Fruit fly (Drosophila melanogaster) whole organism, embryonic: Measurements from ENCODE around the gene gw.

Source experiments
- B-H2 ChIP-seq: fragments of 200-800 bp; sonication (Bioruptor generic); optimal IDR thresholded peaks from 2 replicates; lab custom pipeline; 2018; ENCODE audit warnings: missing biosample characterization, mild to moderate bottlenecking, missing genetic modification characterization
- Bteb2 ChIP-seq: fragments of 200-800 bp; sonication (Bioruptor generic); optimal IDR thresholded peaks from 2 replicates; lab custom pipeline; 2016; ENCODE audit warnings: missing biosample characterization, missing genetic modification characterization
- CG10267 ChIP-seq: fragments of 200-800 bp; sonication (Bioruptor generic); optimal IDR thresholded peaks from 2 replicates; lab custom pipeline; 2018; ENCODE audit warnings: missing biosample characterization, mild to moderate bottlenecking, missing genetic modification characterization, moderate library complexity
- CG10959 ChIP-seq: fragments of 200-800 bp; sonication (Bioruptor generic); IDR thresholded peaks from 2 replicates; pipeline ENCODE4 v1.3.6; 2022; ENCODE audit warnings: missing biosample characterization, missing genetic modification characterization
- CG1233 ChIP-seq: fragments of 200-800 bp; sonication (Bioruptor generic); optimal IDR thresholded peaks from 4 replicates; lab custom pipeline; 2018; ENCODE audit warnings: missing biosample characterization, mild to moderate bottlenecking, missing genetic modification characterization
- CG12659 ChIP-seq: fragments of 200-800 bp; sonication (Bioruptor generic); optimal IDR thresholded peaks from 3 replicates; lab custom pipeline; 2017; ENCODE audit warnings: mild to moderate bottlenecking, missing biosample characterization, missing genetic modification reagents, missing genetic modification characterization
- CG15514 ChIP-seq: fragments of 200-800 bp; sonication (Bioruptor generic); optimal IDR thresholded peaks from 3 replicates; lab custom pipeline; 2017; ENCODE audit warnings: missing biosample characterization, missing genetic modification characterization, mild to moderate bottlenecking, moderate library complexity, missing genetic modification reagents
- CG17612 ChIP-seq: fragments of 200-800 bp; sonication (Bioruptor generic); IDR thresholded peaks from 2 replicates; pipeline ENCODE4 v1.3.6; 2022; ENCODE audit warnings: missing biosample characterization, missing genetic modification characterization
- CG18599 ChIP-seq: fragments of 200-800 bp; sonication (Bioruptor generic); optimal IDR thresholded peaks from 3 replicates; lab custom pipeline; 2017; ENCODE audit warnings: missing biosample characterization, missing genetic modification characterization, mild to moderate bottlenecking, moderate library complexity, missing genetic modification reagents
- CG31441 ChIP-seq: fragments of 200-800 bp; sonication (Bioruptor generic); IDR thresholded peaks from 2 replicates; pipeline ENCODE4 v1.3.6; 2022; ENCODE audit warnings: missing biosample characterization, missing genetic modification characterization
- CG32772 ChIP-seq: fragments of 200-800 bp; sonication (Bioruptor generic); IDR thresholded peaks from 2 replicates; pipeline ENCODE4 v1.3.6; 2022; ENCODE audit warnings: missing biosample characterization, missing genetic modification characterization
- CG4360 ChIP-seq: fragments of 200-800 bp; sonication (Bioruptor generic); IDR thresholded peaks from 2 replicates; pipeline ENCODE4 v1.3.6; 2022; ENCODE audit warnings: missing biosample characterization, missing genetic modification characterization
- CG4707 ChIP-seq: fragments of 200-800 bp; sonication (Bioruptor generic); optimal IDR thresholded peaks from 2 replicates; lab custom pipeline; 2018; ENCODE audit warnings: missing biosample characterization, mild to moderate bottlenecking, missing genetic modification characterization, moderate library complexity
- CG6254 ChIP-seq: fragments of 200-800 bp; sonication (Bioruptor generic); optimal IDR thresholded peaks from 3 replicates; lab custom pipeline; 2017; ENCODE audit warnings: mild to moderate bottlenecking, missing biosample characterization, missing genetic modification reagents, missing genetic modification characterization
- CG6683 ChIP-seq: fragments of 200-800 bp; sonication (Bioruptor generic); optimal IDR thresholded peaks from 2 replicates; lab custom pipeline; 2017; ENCODE audit warnings: missing biosample characterization, mild to moderate bottlenecking, missing genetic modification characterization, missing genetic modification reagents
- CG6765 ChIP-seq: fragments of 200-800 bp; sonication (Bioruptor generic); optimal IDR thresholded peaks from 3 replicates; lab custom pipeline; 2017; ENCODE audit warnings: missing biosample characterization, mild to moderate bottlenecking, missing genetic modification characterization
- CG9609 ChIP-seq: fragments of 200-800 bp; sonication (Bioruptor generic); optimal IDR thresholded peaks from 3 replicates; lab custom pipeline; 2016; ENCODE audit warnings: missing biosample characterization, missing genetic modification characterization
- CG9817 ChIP-seq: fragments of 200-800 bp; sonication (Bioruptor generic); optimal IDR thresholded peaks from 2 replicates; lab custom pipeline; 2018; ENCODE audit warnings: missing biosample characterization, mild to moderate bottlenecking, missing genetic modification characterization, moderate library complexity
- CHES-1-like ChIP-seq: fragments of 200-800 bp; sonication (Bioruptor generic); optimal IDR thresholded peaks from 2 replicates; lab custom pipeline; 2016; ENCODE audit warnings: missing biosample characterization, missing genetic modification characterization
- Camta ChIP-seq: fragments of 200-800 bp; sonication (Bioruptor generic); optimal IDR thresholded peaks from 2 replicates; lab custom pipeline; 2016; ENCODE audit warnings: missing biosample characterization, missing genetic modification characterization
- CrebB ChIP-seq: fragments of 200-800 bp; sonication (Bioruptor generic); optimal IDR thresholded peaks from 3 replicates; lab custom pipeline; 2018; ENCODE audit warnings: missing biosample characterization, mild to moderate bottlenecking, missing genetic modification characterization
- D19B ChIP-seq: fragments of 200-800 bp; sonication (Bioruptor generic); optimal IDR thresholded peaks from 2 replicates; lab custom pipeline; 2017; ENCODE audit warnings: missing biosample characterization, mild to moderate bottlenecking, missing genetic modification characterization
- Dad ChIP-seq: fragments of 200-800 bp; sonication (Bioruptor generic); optimal IDR thresholded peaks from 3 replicates; lab custom pipeline; 2016; ENCODE audit warnings: missing biosample characterization, missing genetic modification characterization
- H2.0 ChIP-seq: fragments of 200-800 bp; sonication (Bioruptor generic); IDR thresholded peaks from 2 replicates; pipeline ENCODE4 v1.3.6; 2022; ENCODE audit warnings: missing biosample characterization, missing genetic modification characterization
- HLH4C ChIP-seq: fragments of 200-800 bp; sonication (Bioruptor generic); IDR thresholded peaks from 3 replicates; pipeline ENCODE4 v1.3.6; 2022; ENCODE audit warnings: missing biosample characterization, missing genetic modification characterization; ENCODE audit not compliant: partially characterized antibody
- HLHmδ ChIP-seq: fragments of 200-800 bp; sonication (Bioruptor generic); optimal IDR thresholded peaks from 2 replicates; lab custom pipeline; 2018; ENCODE audit warnings: missing biosample characterization, mild to moderate bottlenecking, missing genetic modification characterization, moderate library complexity
- Hr3 ChIP-seq: fragments of 200-800 bp; sonication (Bioruptor generic); optimal IDR thresholded peaks from 3 replicates; lab custom pipeline; 2016; ENCODE audit warnings: missing biosample characterization, missing genetic modification characterization
- Kr ChIP-seq: fragments of 200-800 bp; sonication (Bioruptor generic); optimal IDR thresholded peaks from 2 replicates; lab custom pipeline; 2017; ENCODE audit warnings: missing biosample characterization, mild to moderate bottlenecking, missing genetic modification characterization
- Mad ChIP-seq: fragments of 200-800 bp; sonication (Bioruptor generic); optimal IDR thresholded peaks from 2 replicates; lab custom pipeline; 2016; ENCODE audit warnings: missing biosample characterization, missing genetic modification characterization
- crp ChIP-seq, 2 experiments: fragments of 200-800 bp; sonication (Bioruptor generic); optimal IDR thresholded peaks; 2 replicates in 1 of 2; 3 replicates in 1 of 2; lab custom pipeline; 2017; ENCODE audit warnings: missing biosample characterization in 2 of 2, missing genetic modification characterization in 2 of 2, mild to moderate bottlenecking in 1 of 2, moderate library complexity in 1 of 2
- dati ChIP-seq: fragments of 200-800 bp; sonication (Bioruptor generic); IDR thresholded peaks from 2 replicates; pipeline ENCODE4 v1.3.6; 2022; ENCODE audit warnings: missing biosample characterization, missing genetic modification characterization
- dpn ChIP-seq, 2 experiments: fragments of 200-800 bp; sonication (Bioruptor generic); optimal IDR thresholded peaks; 3 replicates each; lab custom pipeline; 2016; ENCODE audit warnings: missing biosample characterization in 2 of 2, missing genetic modification characterization in 2 of 2
- ems ChIP-seq: fragments of 200-800 bp; sonication (Bioruptor generic); optimal IDR thresholded peaks from 3 replicates; lab custom pipeline; 2016; ENCODE audit warnings: missing biosample characterization, missing genetic modification characterization
- knrl ChIP-seq: fragments of 200-800 bp; sonication (Bioruptor generic); IDR thresholded peaks from 3 replicates; pipeline ENCODE4 v1.3.6; 2022; ENCODE audit warnings: missing biosample characterization, missing genetic modification characterization; ENCODE audit not compliant: partially characterized antibody
- lilli ChIP-seq: fragments of 200-800 bp; sonication (Bioruptor generic); optimal IDR thresholded peaks from 3 replicates; lab custom pipeline; 2016; ENCODE audit warnings: missing biosample characterization, missing genetic modification characterization
- nau ChIP-seq: fragments of 200-800 bp; sonication (Bioruptor generic); optimal IDR thresholded peaks from 3 replicates; lab custom pipeline; 2017; ENCODE audit warnings: missing biosample characterization, mild to moderate bottlenecking, missing genetic modification characterization, missing genetic modification reagents
- otp ChIP-seq: fragments of 200-800 bp; sonication (Bioruptor generic); IDR thresholded peaks from 3 replicates; pipeline ENCODE4, ENCODE4 v1.3.6; 2022; ENCODE audit warnings: missing biosample characterization, missing genetic modification characterization
- sd ChIP-seq: fragments of 200-800 bp; sonication (Bioruptor generic); optimal IDR thresholded peaks from 3 replicates; lab custom pipeline; 2018; ENCODE audit warnings: missing biosample characterization, mild to moderate bottlenecking, missing genetic modification characterization, moderate library complexity
- sim ChIP-seq: fragments of 200-800 bp; sonication (Bioruptor generic); IDR thresholded peaks from 2 replicates; pipeline ENCODE4 v1.3.6; 2022; ENCODE audit warnings: missing biosample characterization, missing genetic modification characterization
- sisA ChIP-seq: fragments of 200-800 bp; sonication (Bioruptor generic); IDR thresholded peaks from 2 replicates; pipeline ENCODE4 v1.3.6; 2022; ENCODE audit warnings: missing biosample characterization, missing genetic modification characterization
- sna ChIP-seq: fragments of 200-800 bp; sonication (Bioruptor generic); IDR thresholded peaks from 2 replicates; pipeline ENCODE4 v1.3.6; 2022; ENCODE audit warnings: missing biosample characterization, missing genetic modification characterization; ENCODE audit not compliant: partially characterized antibody
- so ChIP-seq: fragments of 200-800 bp; sonication (Bioruptor generic); IDR thresholded peaks from 3 replicates; pipeline ENCODE4 v1.3.6; 2022; ENCODE audit warnings: missing biosample characterization, missing genetic modification characterization
- tna ChIP-seq: fragments of 200-800 bp; sonication (Bioruptor generic); IDR thresholded peaks from 2 replicates; pipeline ENCODE4 v1.3.6; 2022; ENCODE audit warnings: missing biosample characterization, missing genetic modification characterization; ENCODE audit not compliant: partially characterized antibody
- trh ChIP-seq: fragments of 200-800 bp; sonication (Bioruptor generic); optimal IDR thresholded peaks from 2 replicates; lab custom pipeline; 2016; ENCODE audit warnings: missing biosample characterization, missing genetic modification characterization
- unc-4 ChIP-seq: fragments of 200-800 bp; sonication (Bioruptor generic); IDR thresholded peaks from 2 replicates; pipeline ENCODE4 v1.3.6; 2022; ENCODE audit warnings: missing biosample characterization, missing genetic modification characterization; ENCODE audit not compliant: partially characterized antibody
- vnd ChIP-seq: fragments of 200-800 bp; sonication (Bioruptor generic); IDR thresholded peaks from 3 replicates; pipeline ENCODE4 v1.3.6; 2022; ENCODE audit warnings: missing biosample characterization, missing genetic modification characterization; ENCODE audit not compliant: partially characterized antibody
- yki ChIP-seq: fragments of >200 bp; optimal IDR thresholded peaks from 3 replicates; lab custom pipeline; 2018

Gene gw

DNA sequence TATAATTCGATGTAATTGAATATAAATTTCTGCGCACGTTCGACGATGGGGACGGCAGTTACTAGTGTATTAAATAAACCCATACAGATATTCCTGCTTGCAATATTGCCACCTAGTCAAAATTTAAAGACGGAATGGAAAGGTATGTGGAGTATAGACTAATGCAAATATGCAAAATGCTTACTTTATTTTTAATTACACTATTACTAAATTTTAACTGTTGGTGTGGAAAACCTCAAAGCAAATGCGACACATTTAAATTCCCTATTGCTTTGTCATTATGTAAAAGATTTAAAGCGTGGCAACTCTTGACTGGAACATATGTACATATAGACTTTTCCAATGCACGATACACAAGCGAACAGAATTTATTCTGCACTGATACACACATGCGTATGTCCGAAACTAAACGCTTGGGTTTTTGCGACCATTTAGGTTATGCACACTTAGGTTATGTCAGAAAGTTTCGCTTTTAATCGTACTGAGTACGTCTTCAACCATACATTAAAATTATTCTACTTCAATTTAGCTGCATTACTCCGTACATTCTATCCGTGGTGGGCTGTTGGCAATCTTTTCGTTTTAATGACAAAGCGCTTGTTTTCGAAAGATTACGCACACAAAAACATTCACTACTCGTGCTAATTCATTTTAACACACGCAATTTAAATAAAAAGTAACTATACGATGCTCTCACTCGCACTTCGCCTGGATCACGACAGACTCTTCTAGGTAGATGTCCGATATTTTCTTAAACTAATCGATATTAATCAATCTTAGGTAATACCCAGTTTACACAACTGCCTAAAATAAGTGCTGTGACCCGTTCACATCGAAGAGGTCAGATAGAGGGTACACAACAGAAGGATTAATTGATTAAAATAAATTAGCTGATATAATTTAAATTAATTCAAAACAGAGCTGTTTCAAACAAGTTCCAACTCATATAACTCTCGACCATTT, at the start of gene gw (continued):
- no peak for TF ChIP-seq CG15514 (GFP tag; lab: Kevin White, UChicago)
- TF ChIP-seq CG10959 (GFP tag; lab: Robert Waterston, UW): no peak
- TF ChIP-seq tna: no peak
- peak; percentile 63 for TF ChIP-seq unc-4
- peak; percentile 53; the same call in 2 of the 3 replicates for TF ChIP-seq HLH4C (GFP tag; lab: Robert Waterston, UW)
- no peak for TF ChIP-seq yki (lab: Kevin White, UChicago)
- TF ChIP-seq CG18599 (GFP tag; lab: Kevin White, UChicago): no peak
- no peak for TF ChIP-seq Kr (GFP tag; lab: Kevin White, UChicago)
- no peak for TF ChIP-seq CG9817
- peak; percentile 74 to 78 for TF ChIP-seq dpn (GFP tag; optimal IDR thresholded peaks at IDR 0.05; lab: Kevin White, UChicago)
- no peak for TF ChIP-seq HLHmδ (GFP tag; lab: Kevin White, UChicago)
- TF ChIP-seq Dad (GFP tag; lab: Kevin White, UChicago): peak; percentile 25
- TF ChIP-seq B-H2 (GFP tag; lab: Kevin White, UChicago): peak; percentile 89
- peak; percentile 65 for TF ChIP-seq CG6765 (GFP tag; lab: Kevin White, UChicago)
- peak; percentile 77 for TF ChIP-seq Bteb2
- no peak for TF ChIP-seq otp
- TF ChIP-seq CG31441 (GFP tag; lab: Robert Waterston, UW): no peak
- TF ChIP-seq CG6254 (GFP tag; lab: Kevin White, UChicago): peak; percentile 46
- peak; percentile 47 for TF ChIP-seq CG9609
- TF ChIP-seq so: no peak
- no peak for TF ChIP-seq CG17612 (GFP tag; lab: Robert Waterston, UW)
- peak; percentile 77 for TF ChIP-seq Hr3 (GFP tag; lab: Kevin White, UChicago)
- peak; percentile 4 for TF ChIP-seq trh (GFP tag; lab: Kevin White, UChicago)
- peak; percentile 75 for TF ChIP-seq CHES-1-like
- TF ChIP-seq crp (GFP tag; optimal IDR thresholded peaks at IDR 0.05; lab: Kevin White, UChicago): peak in 1 of 2 experiments; percentile 54
- peak; percentile 55 for TF ChIP-seq CrebB (tag; lab: Kevin White, UChicago)
- 0 out of 2 replicates have a peak, but pooled peaks have one; percentile 21 for TF ChIP-seq sim
- TF ChIP-seq dati (GFP tag; lab: Robert Waterston, UW): no peak
- peak; percentile 31 for TF ChIP-seq CG4707 (GFP tag; lab: Kevin White, UChicago)
- peak; percentile 89 for TF ChIP-seq lilli
- peak; percentile 74 for TF ChIP-seq CG10267 (tag; lab: Kevin White, UChicago)
- peak; percentile 59 for TF ChIP-seq CG6683 (GFP tag; lab: Kevin White, UChicago)
- TF ChIP-seq CG32772 (GFP tag; lab: Robert Waterston, UW): no peak
- TF ChIP-seq D19B (GFP tag; lab: Kevin White, UChicago): peak; percentile 36
- peak; percentile 62 for TF ChIP-seq ems (GFP tag; lab: Kevin White, UChicago)
- TF ChIP-seq CG12659: peak; percentile 85
- peak; percentile 82 for TF ChIP-seq Mad
- no peak; the same call in 1 of the 2 replicates for TF ChIP-seq sisA
- TF ChIP-seq CG4360 (GFP tag; lab: Robert Waterston, UW): no peak
- peak; percentile 71 for TF ChIP-seq Camta
- TF ChIP-seq sna: no peak
- TF ChIP-seq nau (GFP tag; lab: Kevin White, UChicago): peak; percentile 80
- TF ChIP-seq knrl (GFP tag; lab: Robert Waterston, UW): peak; percentile 76
- TF ChIP-seq vnd (GFP tag; lab: Robert Waterston, UW): peak; percentile 48; the same call in 2 of the 3 replicates
- no peak; the same call in 1 of the 2 replicates for TF ChIP-seq H2.0
- peak; percentile 85 for TF ChIP-seq CG1233 (GFP tag; lab: Kevin White, UChicago)
- no peak for TF ChIP-seq sd (tag; lab: Kevin White, UChicago)
